Fruit fly (Drosophila melanogaster) S2 (cell line): Measurements from ENCODE around the gene CG4408.

Experiments
- CG8478 ChIP-seq: fragments of >200 bp; optimal IDR thresholded peaks from 2 replicates; lab custom pipeline; 2018
- CTCF ChIP-seq, 2 experiments: fragments of >200 bp; optimal IDR thresholded peaks; 2 replicates each; lab custom pipeline; 2018

CG4408 gene

dm6 chr3R:23334866-23335265 is 28.5 kb downstream of the CG4408 start:
- TF ChIP-seq CG8478 (lab: Kevin White, UChicago): no peak
- TF ChIP-seq CTCF (optimal IDR thresholded peaks at IDR 0.05; lab: Kevin White, UChicago): no peak

DNA sequence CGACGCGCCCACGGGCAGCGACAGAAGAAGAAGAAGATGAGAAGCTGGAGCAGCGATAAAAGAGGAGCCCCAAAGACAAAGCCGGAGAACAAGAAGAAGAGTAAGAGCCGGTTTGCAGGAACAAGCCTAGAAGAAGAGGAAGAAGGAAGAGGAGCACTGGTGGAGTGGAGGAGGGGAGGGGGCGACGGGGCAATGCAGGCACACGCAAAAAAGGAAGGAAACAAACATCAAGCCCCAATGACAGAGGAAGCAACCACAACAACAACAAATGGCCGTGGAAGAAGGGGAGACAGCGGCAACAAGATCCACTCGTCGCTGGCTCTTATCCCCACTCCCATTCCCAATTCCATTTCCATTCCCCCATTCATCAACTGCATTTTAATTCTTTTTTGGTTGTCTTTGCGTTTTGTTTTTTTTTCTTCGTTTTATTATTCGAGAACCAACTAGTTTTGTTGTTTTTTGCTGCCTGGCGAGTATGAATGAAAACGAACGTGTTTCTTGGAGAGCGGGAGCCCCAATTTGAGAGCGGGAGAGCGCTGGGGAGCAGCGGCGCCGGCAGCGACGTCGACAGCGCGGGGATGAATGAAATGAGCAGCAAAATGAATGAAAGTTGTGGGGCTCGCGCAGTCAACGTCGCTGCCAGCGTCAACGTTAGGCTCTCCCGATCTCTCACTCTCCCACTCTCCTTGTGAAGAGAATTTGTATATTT is 29.2 kb downstream of the CG4408 start:
- TF ChIP-seq CTCF (optimal IDR thresholded peaks at IDR 0.05; lab: Kevin White, UChicago): no peak
- TF ChIP-seq CG8478 (lab: Kevin White, UChicago): no peak

dm6 chr3R:23333334-23334035 is 29.9 kb downstream of the CG4408 start:
- TF ChIP-seq CG8478 (lab: Kevin White, UChicago) (no peak), CTCF (optimal IDR thresholded peaks at IDR 0.05; lab: Kevin White, UChicago) (no peak)

- TF ChIP-seq CTCF (optimal IDR thresholded peaks at IDR 0.05; lab: Kevin White, UChicago) (no peak), CG8478 (lab: Kevin White, UChicago) (no peak)
Measured at dm6 chr3R:23332535-23333333, 30.6 kb downstream of the CG4408 start.

DNA sequence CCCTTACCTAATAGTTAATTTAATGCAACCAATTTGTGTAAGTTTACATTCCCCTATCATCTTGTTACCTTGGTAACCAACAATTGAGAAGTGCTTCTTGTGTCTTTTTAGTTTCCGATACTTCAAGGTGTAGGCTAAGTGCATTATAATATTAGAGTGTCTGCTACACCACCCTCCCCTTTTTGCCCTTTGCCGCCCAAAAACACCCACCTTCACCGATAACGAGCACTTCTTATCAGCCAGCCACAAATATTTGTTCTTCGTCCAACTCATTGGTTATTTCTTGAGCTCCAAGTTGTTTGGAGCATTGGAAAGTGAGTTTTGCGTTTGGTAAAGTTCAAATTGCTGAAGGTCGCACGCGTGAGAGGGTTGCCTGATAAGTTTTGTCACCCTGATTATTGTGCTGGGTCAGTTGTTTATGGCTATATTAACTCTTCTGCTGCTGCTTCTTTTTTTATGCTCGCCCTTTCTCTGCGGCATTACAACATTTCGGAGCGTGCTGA is 31.5 kb downstream of the CG4408 start:
- no peak for TF ChIP-seq CG8478 (lab: Kevin White, UChicago)
- TF ChIP-seq CTCF (optimal IDR thresholded peaks at IDR 0.05; lab: Kevin White, UChicago): no peak

- TF ChIP-seq CG8478 (lab: Kevin White, UChicago): no peak
- TF ChIP-seq CTCF (optimal IDR thresholded peaks at IDR 0.05; lab: Kevin White, UChicago): peak; percentile 74 to 93
Measured at dm6 chr3R:23331280-23331679, 32.1 kb downstream of the CG4408 start.

DNA sequence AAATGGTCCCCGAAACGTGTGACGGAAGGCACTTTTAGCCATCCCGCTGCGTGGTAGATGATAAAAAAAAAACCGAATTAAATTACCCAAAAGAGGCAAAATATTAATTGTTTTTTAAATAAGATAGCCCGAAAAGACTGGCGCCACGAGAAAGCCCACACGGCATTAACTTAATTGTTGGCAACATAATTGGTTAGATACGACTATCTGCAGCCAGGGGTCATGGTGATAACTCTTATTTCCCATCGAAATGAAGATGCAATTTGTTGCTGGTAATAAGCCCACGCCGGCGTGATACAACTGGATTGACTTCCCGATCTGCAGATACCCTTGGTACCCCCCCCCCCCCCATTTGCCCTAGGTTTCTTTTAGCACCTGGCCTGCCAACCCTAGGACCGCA is 35.7 kb downstream of the CG4408 start:
- TF ChIP-seq CTCF (optimal IDR thresholded peaks at IDR 0.05; lab: Kevin White, UChicago): no peak
- no peak for TF ChIP-seq CG8478 (lab: Kevin White, UChicago)

dm6 chr3R:23326292-23326691 is 37.1 kb downstream of the CG4408 start:
- TF ChIP-seq CG8478 (lab: Kevin White, UChicago) (no peak), CTCF (optimal IDR thresholded peaks at IDR 0.05; lab: Kevin White, UChicago) (no peak)

dm6 chr3R:23325710-23326109 is 37.7 kb downstream of the CG4408 start:
- no peak for TF ChIP-seq CG8478 (lab: Kevin White, UChicago)
- TF ChIP-seq CTCF (optimal IDR thresholded peaks at IDR 0.05; lab: Kevin White, UChicago): no peak

dm6 chr3R:23323639-23324350 is 39.6 kb downstream of the CG4408 start:
- TF ChIP-seq CG8478 (lab: Kevin White, UChicago) (no peak), CTCF (optimal IDR thresholded peaks at IDR 0.05; lab: Kevin White, UChicago) (no peak)

- TF ChIP-seq CG8478 (lab: Kevin White, UChicago) (peak; percentile 78), CTCF (optimal IDR thresholded peaks at IDR 0.05; lab: Kevin White, UChicago) (no peak)
Measured at dm6 chr3R:23320251-23320650, 43.1 kb downstream of the CG4408 start.

dm6 chr3R:23318928-23319327 is 44.4 kb downstream of the CG4408 start:
- TF ChIP-seq CTCF (optimal IDR thresholded peaks at IDR 0.05; lab: Kevin White, UChicago): no peak
- TF ChIP-seq CG8478 (lab: Kevin White, UChicago): no peak

dm6 chr3R:23316867-23317266 is 46.5 kb downstream of the CG4408 start:
- no peak for TF ChIP-seq CG8478 (lab: Kevin White, UChicago)
- no peak for TF ChIP-seq CTCF (optimal IDR thresholded peaks at IDR 0.05; lab: Kevin White, UChicago)

DNA sequence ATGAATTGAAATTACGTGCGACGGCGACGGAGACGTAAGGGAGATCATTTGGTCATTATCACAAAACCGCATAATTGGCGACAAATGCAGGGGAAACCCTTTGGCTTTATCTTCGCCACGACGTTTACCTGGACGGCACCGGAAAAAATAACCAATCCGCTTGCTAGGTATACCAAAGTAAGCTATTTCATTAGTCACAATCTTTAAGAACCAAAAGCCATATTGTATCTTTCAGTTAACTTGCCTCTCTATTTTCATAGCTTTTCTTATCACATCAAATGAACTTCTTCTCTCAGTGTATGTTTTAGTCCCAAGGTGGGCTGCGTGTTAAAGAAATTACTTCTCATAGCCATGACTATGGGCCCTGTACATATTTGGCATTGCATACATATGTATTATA is 47.7 kb downstream of the CG4408 start:
- TF ChIP-seq CTCF (optimal IDR thresholded peaks at IDR 0.05; lab: Kevin White, UChicago) (no peak), CG8478 (lab: Kevin White, UChicago) (no peak)
